Fruit fly (Drosophila melanogaster) whole organism, embryonic: Measurements from ENCODE around the gene mats.

Experiments used
- B-H2 ChIP-seq: fragments of 200-800 bp; sonication (Bioruptor generic); optimal IDR thresholded peaks from 2 replicates; lab custom pipeline; 2018; ENCODE audit warnings: missing biosample characterization, mild to moderate bottlenecking, missing genetic modification characterization
- Bdp1 ChIP-seq: fragments of 200-800 bp; sonication (Bioruptor generic); optimal IDR thresholded peaks from 3 replicates; lab custom pipeline; 2016; ENCODE audit warnings: missing biosample characterization, missing genetic modification characterization
- Bgb ChIP-seq: fragments of 200-800 bp; sonication (Bioruptor generic); IDR thresholded peaks from 2 replicates; pipeline ENCODE4 v1.3.6; 2022; ENCODE audit warnings: missing biosample characterization, missing genetic modification characterization; ENCODE audit not compliant: partially characterized antibody
- C15 ChIP-seq: fragments of 200-800 bp; sonication (Bioruptor generic); IDR thresholded peaks from 3 replicates; pipeline ENCODE4 v1.3.6; 2022; ENCODE audit warnings: missing biosample characterization, missing genetic modification characterization
- CG10366 ChIP-seq: fragments of 200-800 bp; sonication (Bioruptor generic); IDR thresholded peaks from 2 replicates; pipeline ENCODE4 v1.3.6; 2022; ENCODE audit warnings: missing biosample characterization, missing genetic modification characterization
- CG10543 ChIP-seq: fragments of 200-800 bp; sonication (Bioruptor generic); optimal IDR thresholded peaks from 3 replicates; lab custom pipeline; 2017; ENCODE audit warnings: missing biosample characterization, mild to moderate bottlenecking, missing genetic modification characterization, moderate library complexity
- CG10654 ChIP-seq: fragments of 200-800 bp; sonication (Bioruptor generic); optimal IDR thresholded peaks from 2 replicates; lab custom pipeline; 2016; ENCODE audit warnings: missing biosample characterization, missing genetic modification characterization
- CG11504 ChIP-seq: fragments of 200-800 bp; sonication (Bioruptor generic); optimal IDR thresholded peaks from 3 replicates; lab custom pipeline; 2019; ENCODE audit warnings: missing biosample characterization, mild to moderate bottlenecking, missing genetic modification characterization, moderate library complexity
- CG13624 ChIP-seq: fragments of 200-800 bp; sonication (Bioruptor generic); optimal IDR thresholded peaks from 2 replicates; lab custom pipeline; 2016; ENCODE audit warnings: missing biosample characterization, missing genetic modification characterization
- CG14860 ChIP-seq: fragments of 200-800 bp; sonication (Bioruptor generic); IDR thresholded peaks from 3 replicates; pipeline ENCODE4 v1.3.6; 2022; ENCODE audit warnings: missing biosample characterization, missing genetic modification characterization; ENCODE audit not compliant: partially characterized antibody
- CG15269 ChIP-seq: fragments of 200-800 bp; sonication (Bioruptor generic); optimal IDR thresholded peaks from 2 replicates; lab custom pipeline; 2018; ENCODE audit warnings: missing biosample characterization, mild to moderate bottlenecking, missing genetic modification characterization, moderate library complexity
- CG16813 ChIP-seq: fragments of 200-800 bp; sonication (Bioruptor generic); IDR thresholded peaks from 3 replicates; pipeline ENCODE4 v1.3.6; 2022; ENCODE audit warnings: missing biosample characterization, missing genetic modification characterization; ENCODE audit not compliant: partially characterized antibody
- CG17359 ChIP-seq: fragments of 200-800 bp; sonication (Bioruptor generic); optimal IDR thresholded peaks from 3 replicates; lab custom pipeline; 2018; ENCODE audit warnings: missing biosample characterization, mild to moderate bottlenecking, missing genetic modification characterization, moderate library complexity
- CG17568 ChIP-seq: fragments of 200-800 bp; sonication (Bioruptor generic); optimal IDR thresholded peaks from 2 replicates; lab custom pipeline; 2018; ENCODE audit warnings: missing biosample characterization, mild to moderate bottlenecking, missing genetic modification characterization, moderate library complexity
- CG3163 ChIP-seq: fragments of 200-800 bp; sonication (Bioruptor generic); optimal IDR thresholded peaks from 3 replicates; lab custom pipeline; 2016; ENCODE audit warnings: missing biosample characterization, missing genetic modification characterization
- CG34376 ChIP-seq: fragments of 200-800 bp; sonication (Bioruptor generic); optimal IDR thresholded peaks from 2 replicates; lab custom pipeline; 2018; ENCODE audit warnings: missing biosample characterization, mild to moderate bottlenecking, missing genetic modification characterization
- CG6791 ChIP-seq: fragments of 200-800 bp; sonication (Bioruptor generic); IDR thresholded peaks from 3 replicates; pipeline ENCODE4 v1.3.6; 2022; ENCODE audit warnings: missing biosample characterization, missing genetic modification characterization; ENCODE audit not compliant: partially characterized antibody
- CG8290 ChIP-seq, 3 experiments: fragments of 200-800 bp; sonication (Bioruptor generic); optimal IDR thresholded peaks; 2 replicates each; lab custom pipeline; 2016 to 2019; ENCODE audit warnings: missing biosample characterization in 3 of 3, missing genetic modification characterization in 3 of 3, mild to moderate bottlenecking in 2 of 3, moderate library complexity in 1 of 3
- CG9727 ChIP-seq: fragments of 200-800 bp; sonication (Bioruptor generic); optimal IDR thresholded peaks from 3 replicates; lab custom pipeline; 2017; ENCODE audit warnings: missing biosample characterization, mild to moderate bottlenecking, missing genetic modification characterization
- H2.0 ChIP-seq: fragments of 200-800 bp; sonication (Bioruptor generic); IDR thresholded peaks from 2 replicates; pipeline ENCODE4 v1.3.6; 2022; ENCODE audit warnings: missing biosample characterization, missing genetic modification characterization
- Lim3 ChIP-seq: fragments of 200-800 bp; sonication (Bioruptor generic); IDR thresholded peaks from 2 replicates; pipeline ENCODE4 v1.3.6; 2022; ENCODE audit warnings: missing biosample characterization, missing genetic modification characterization
- MBD-R2 ChIP-seq: fragments of 200-800 bp; sonication (Bioruptor generic); IDR thresholded peaks from 2 replicates; pipeline ENCODE4 v1.3.6; 2022; ENCODE audit warnings: missing biosample characterization, missing genetic modification characterization
- Med ChIP-seq: fragments of 200-800 bp; sonication (Bioruptor generic); peaks from one replicate; lab custom pipeline; 2016; ENCODE audit warnings: missing biosample characterization, missing genetic modification characterization, mild to moderate bottlenecking, inconsistent platforms, moderate library complexity
- NK7.1 ChIP-seq: fragments of 200-800 bp; sonication (Bioruptor generic); optimal IDR thresholded peaks from 3 replicates; lab custom pipeline; 2016; ENCODE audit warnings: missing biosample characterization, missing genetic modification characterization
- Opbp ChIP-seq: fragments of 200-800 bp; sonication (Bioruptor generic); IDR thresholded peaks from 3 replicates; pipeline ENCODE4 v1.3.6; 2022; ENCODE audit warnings: missing biosample characterization, missing genetic modification characterization; ENCODE audit not compliant: partially characterized antibody
- Scr ChIP-seq: fragments of 200-800 bp; sonication (Bioruptor generic); IDR thresholded peaks from 2 replicates; pipeline ENCODE4 v1.3.6; 2022; ENCODE audit warnings: missing biosample characterization, missing genetic modification characterization; ENCODE audit not compliant: partially characterized antibody
- Vsx1 ChIP-seq: fragments of 200-800 bp; sonication (Bioruptor generic); optimal IDR thresholded peaks from 2 replicates; lab custom pipeline; 2017; ENCODE audit warnings: missing biosample characterization, mild to moderate bottlenecking, missing genetic modification characterization, missing genetic modification reagents
- amos ChIP-seq: fragments of 200-800 bp; sonication (Bioruptor generic); IDR thresholded peaks from 2 replicates; pipeline ENCODE4 v1.3.6; 2022; ENCODE audit warnings: missing biosample characterization, missing genetic modification characterization; ENCODE audit not compliant: partially characterized antibody
- aop ChIP-seq: fragments of 200-800 bp; sonication (Bioruptor generic); IDR thresholded peaks from 2 replicates; pipeline ENCODE4 v1.3.6; 2022; ENCODE audit warnings: missing biosample characterization, missing genetic modification characterization
- ato ChIP-seq: fragments of 200-800 bp; sonication (Bioruptor generic); IDR thresholded peaks from 2 replicates; pipeline ENCODE4 v1.3.6; 2022; ENCODE audit warnings: missing biosample characterization, missing genetic modification characterization; ENCODE audit not compliant: partially characterized antibody
- cas ChIP-seq: fragments of 200-800 bp; sonication (Bioruptor generic); IDR thresholded peaks from 2 replicates; pipeline ENCODE4 v1.3.6; 2022; ENCODE audit warnings: missing biosample characterization, missing genetic modification characterization
- caup ChIP-seq: fragments of 200-800 bp; sonication (Bioruptor generic); optimal IDR thresholded peaks from 3 replicates; lab custom pipeline; 2017; ENCODE audit warnings: missing biosample characterization, mild to moderate bottlenecking, missing genetic modification characterization, moderate library complexity; ENCODE audit not compliant: severe bottlenecking
- crol ChIP-seq: fragments of 200-800 bp; sonication (Bioruptor generic); IDR thresholded peaks from 2 replicates; pipeline ENCODE4 v1.3.6; 2022; ENCODE audit warnings: missing biosample characterization, missing genetic modification characterization
- disco-r ChIP-seq: fragments of 200-800 bp; sonication (Bioruptor generic); optimal IDR thresholded peaks from 2 replicates; lab custom pipeline; 2016; ENCODE audit warnings: missing biosample characterization, missing genetic modification characterization
- exex ChIP-seq: fragments of 200-800 bp; sonication (Bioruptor generic); optimal IDR thresholded peaks from 4 replicates; lab custom pipeline; 2018; ENCODE audit warnings: missing biosample characterization, mild to moderate bottlenecking, missing genetic modification characterization, moderate library complexity
- gem ChIP-seq: fragments of 200-800 bp; sonication (Bioruptor generic); optimal IDR thresholded peaks from 2 replicates; lab custom pipeline; 2019; ENCODE audit warnings: missing biosample characterization, mild to moderate bottlenecking, missing genetic modification characterization, moderate library complexity
- grn ChIP-seq: fragments of 200-800 bp; sonication (Bioruptor generic); optimal IDR thresholded peaks from 3 replicates; lab custom pipeline; 2017; ENCODE audit warnings: missing biosample characterization, missing genetic modification characterization
- jigr1 ChIP-seq: fragments of 200-800 bp; sonication (Bioruptor generic); IDR thresholded peaks from 3 replicates; pipeline ENCODE4 v1.3.6; 2022; ENCODE audit warnings: missing biosample characterization, missing genetic modification characterization
- lab ChIP-seq: fragments of 200-800 bp; sonication (Bioruptor generic); optimal IDR thresholded peaks from 3 replicates; lab custom pipeline; 2017; ENCODE audit warnings: missing biosample characterization, missing genetic modification characterization, mild to moderate bottlenecking, moderate library complexity, missing genetic modification reagents
- maf-S ChIP-seq: fragments of 200-800 bp; sonication (Bioruptor generic); optimal IDR thresholded peaks from 2 replicates; lab custom pipeline; 2016; ENCODE audit warnings: missing biosample characterization, missing genetic modification characterization
- mld ChIP-seq: fragments of 200-800 bp; sonication (Bioruptor generic); IDR thresholded peaks from 3 replicates; pipeline ENCODE4 v1.3.6; 2022; ENCODE audit warnings: missing biosample characterization, missing genetic modification characterization; ENCODE audit not compliant: partially characterized antibody
- ranshi ChIP-seq: fragments of 200-800 bp; sonication (Bioruptor generic); IDR thresholded peaks from 2 replicates; pipeline ENCODE4 v1.3.6; 2022; ENCODE audit warnings: missing biosample characterization, missing genetic modification characterization
- stc ChIP-seq: fragments of 200-800 bp; sonication (Bioruptor generic); IDR thresholded peaks from 2 replicates; pipeline ENCODE4 v1.3.6; 2022; ENCODE audit warnings: missing biosample characterization, missing genetic modification characterization
- toy ChIP-seq: fragments of 200-800 bp; sonication (Bioruptor generic); IDR thresholded peaks from 2 replicates; pipeline ENCODE4 v1.3.6; 2022; ENCODE audit warnings: missing biosample characterization, missing genetic modification characterization
- tx ChIP-seq: fragments of 200-800 bp; sonication (Bioruptor generic); optimal IDR thresholded peaks from 2 replicates; lab custom pipeline; 2016; ENCODE audit warnings: missing biosample characterization, missing genetic modification characterization
- usp ChIP-seq: fragments of >200 bp; optimal IDR thresholded peaks from 2 replicates; lab custom pipeline; 2017; ENCODE audit warnings: missing biosample characterization, missing genetic modification characterization
- zf30C ChIP-seq: fragments of 200-800 bp; sonication (Bioruptor generic); optimal IDR thresholded peaks from 3 replicates; lab custom pipeline; 2018; ENCODE audit warnings: missing biosample characterization, mild to moderate bottlenecking, missing genetic modification characterization

Gene mats

dm6 chr3R:22396238-22396772, 24.7 kb upstream of the mats start:
- TF ChIP-seq Bgb (GFP tag; lab: Robert Waterston, UW) (peak; percentile 50; the same call in 1 of the 2 replicates), amos (peak; percentile 78; the same call in 1 of the 2 replicates), grn (GFP tag; lab: Kevin White, UChicago) (peak; percentile 73), Scr (GFP tag; lab: Robert Waterston, UW) (peak; percentile 7; the same call in 1 of the 2 replicates), CG6791 (GFP tag; lab: Robert Waterston, UW) (peak; percentile 74), zf30C (GFP tag; lab: Kevin White, UChicago) (no peak), CG16813 (GFP tag; lab: Robert Waterston, UW) (peak; percentile 66), Bdp1 (GFP tag; lab: Kevin White, UChicago) (peak; percentile 94), CG10366 (GFP tag; lab: Robert Waterston, UW) (no peak), Lim3 (GFP tag; lab: Robert Waterston, UW) (peak; percentile 19; the same call in 1 of the 2 replicates), Opbp (GFP tag; lab: Robert Waterston, UW) (peak; percentile 55; the same call in 1 of the 3 replicates), mld (0 out of 3 replicates have a peak, but pooled peaks have one; percentile 31), CG8290 (GFP tag; optimal IDR thresholded peaks at IDR 0.05; lab: Kevin White, UChicago) (no peak), CG8290 (tag; optimal IDR thresholded peaks at IDR 0.05; lab: Kevin White, UChicago) (peak in 1 of 2 experiments; percentile 22), CG17359 (tag; lab: Kevin White, UChicago) (no peak), Vsx1 (GFP tag; lab: Kevin White, UChicago) (peak; percentile 85), CG14860 (GFP tag; lab: Robert Waterston, UW) (0 out of 3 replicates have a peak, but pooled peaks have one; percentile 35), tx (GFP tag; lab: Kevin White, UChicago) (no peak), Med (peak; percentile 25), exex (tag; lab: Kevin White, UChicago) (peak; percentile 88), toy (no peak)

- TF ChIP-seq jigr1 (GFP tag; lab: Robert Waterston, UW) (no peak), aop (GFP tag; lab: Robert Waterston, UW) (no peak), CG34376 (GFP tag; lab: Kevin White, UChicago) (peak; percentile 23), CG10654 (GFP tag; lab: Kevin White, UChicago) (no peak), lab (GFP tag; lab: Kevin White, UChicago) (no peak), ranshi (GFP tag; lab: Robert Waterston, UW) (no peak), stc (no peak), CG10543 (GFP tag; lab: Kevin White, UChicago) (no peak), B-H2 (no peak), usp (GFP tag; lab: Kevin White, UChicago) (no peak), gem (no peak), amos (peak; percentile 77), CG11504 (tag; lab: Kevin White, UChicago) (peak; percentile 5), disco-r (no peak), H2.0 (GFP tag; lab: Robert Waterston, UW) (no peak), CG9727 (GFP tag; lab: Kevin White, UChicago) (no peak), crol (GFP tag; lab: Robert Waterston, UW) (no peak), NK7.1 (GFP tag; lab: Kevin White, UChicago) (no peak), cas (GFP tag; lab: Robert Waterston, UW) (no peak), MBD-R2 (GFP tag; lab: Robert Waterston, UW) (no peak), CG17359 (tag; lab: Kevin White, UChicago) (no peak), C15 (GFP tag; lab: Robert Waterston, UW) (no peak), maf-S (GFP tag; lab: Kevin White, UChicago) (no peak), caup (GFP tag; lab: Kevin White, UChicago) (no peak), CG15269 (tag; lab: Kevin White, UChicago) (no peak), CG17568 (GFP tag; lab: Kevin White, UChicago) (no peak), CG3163 (GFP tag; lab: Kevin White, UChicago) (no peak), Med (peak; percentile 63), CG13624 (GFP tag; lab: Kevin White, UChicago) (no peak), ato (peak; percentile 74)
Measured at dm6 chr3R:22397068-22397700, 23.8 kb upstream of the mats start.
